Worm (Caenorhabditis elegans) whole organism, early embryonic: ENCODE data around the gene C30A5.10.

ENCODE experiments used
- F13C5.2 ChIP-seq: sonication (generic microtip); optimal IDR thresholded peaks from 2 replicates; lab custom pipeline; 2017; ENCODE audit warnings: mild to moderate bottlenecking, missing genetic modification characterization, inconsistent platforms, missing compliant biosample characterization
- ama-1 ChIP-seq: fragments of 150-350 bp; optimal IDR thresholded peaks from 2 replicates; lab custom pipeline; 2014
- hmbx-1 ChIP-seq: sonication (generic microtip); optimal IDR thresholded peaks from 2 replicates; lab custom pipeline; 2016; ENCODE audit warnings: mild to moderate bottlenecking, missing genetic modification characterization, missing compliant biosample characterization
- pes-1 ChIP-seq: fragments of 200-800 bp; sonication (Bioruptor generic); IDR thresholded peaks from 2 replicates; pipeline ENCODE4 v1.3.6; 2022; ENCODE audit warnings: missing genetic modification reagents, missing genetic modification characterization, missing compliant biosample characterization
- scrt-1 ChIP-seq: fragments of 200-800 bp; sonication (Bioruptor generic); IDR thresholded peaks from 2 replicates; pipeline ENCODE4 v1.3.6; 2022; ENCODE audit warnings: missing genetic modification characterization, missing compliant biosample characterization

DNA sequence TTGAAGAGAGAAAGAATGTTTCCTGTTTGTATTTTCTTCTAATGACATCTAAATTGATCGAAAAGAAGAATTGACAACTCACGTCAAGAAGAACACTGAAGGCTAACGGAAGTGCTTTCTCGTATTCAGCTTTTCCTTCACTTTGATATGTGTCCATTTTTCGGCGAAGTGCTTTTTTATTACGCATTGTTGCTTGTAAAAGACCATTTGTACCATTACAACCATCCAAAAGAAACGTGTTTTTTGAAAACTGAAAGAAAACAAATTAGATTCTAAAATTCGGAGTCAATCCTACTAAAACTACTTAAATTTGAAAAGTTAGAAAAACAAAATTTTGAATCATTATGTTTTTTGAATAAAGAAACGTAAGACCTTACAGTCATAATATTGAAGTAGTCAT is 10.6 kb downstream of the C30A5.10 start:
- TF ChIP-seq pes-1 (GFP tag; lab: Robert Waterston, UW) (no peak), ama-1 (lab: Kevin White, UChicago) (no peak), hmbx-1 (tag; lab: Kevin White, UChicago) (no peak), F13C5.2 (no peak), scrt-1 (no peak)
